Worm (Caenorhabditis elegans) whole organism, L1 larva: Measurements from ENCODE around the gene ceh-90.
A peak's percentile ranks its signal among the peaks of the same experiment; 100 is the strongest.

ENCODE experiments used
- C16A3.4 ChIP-seq: fragments of 150-350 bp; optimal IDR thresholded peaks from 2 replicates; lab custom pipeline; 2014; ENCODE audit warnings: missing biosample characterization, missing genetic modification characterization
- F16B12.6 ChIP-seq: fragments of 150-350 bp; optimal IDR thresholded peaks from 2 replicates; lab custom pipeline; 2014; ENCODE audit warnings: missing biosample characterization, missing genetic modification characterization
- Y116A8C.19 ChIP-seq: sonication (generic microtip); optimal IDR thresholded peaks from 2 replicates; lab custom pipeline; 2016; ENCODE audit warnings: missing compliant biosample characterization, missing genetic modification characterization, borderline replicate concordance
- blmp-1 ChIP-seq: fragments of 150-350 bp; optimal IDR thresholded peaks from 2 replicates; lab custom pipeline; 2014; ENCODE audit warnings: missing biosample characterization, missing genetic modification characterization
- ceh-8 ChIP-seq: fragments of 200-800 bp; sonication (Bioruptor generic); optimal IDR thresholded peaks from 2 replicates; lab custom pipeline; 2018; ENCODE audit warnings: mild to moderate bottlenecking, missing genetic modification characterization, moderate library complexity, missing compliant biosample characterization
- ceh-90 ChIP-seq: sonication (generic microtip); optimal IDR thresholded peaks from 2 replicates; lab custom pipeline; 2016; ENCODE audit warnings: missing genetic modification characterization, missing compliant biosample characterization
- ces-1 ChIP-seq: fragments of 150-350 bp; optimal IDR thresholded peaks from 2 replicates; lab custom pipeline; 2014; ENCODE audit warnings: missing biosample characterization, missing genetic modification reagents, missing genetic modification characterization
- dpl-1 ChIP-seq, 3 experiments: fragments of 150-350 bp in 2 of 3; sonication (generic microtip) in 1 of 3; optimal IDR thresholded peaks; 2 replicates each; lab custom pipeline; 2014 to 2017; ENCODE audit warnings: missing biosample characterization in 3 of 3, missing genetic modification characterization in 3 of 3, missing genetic modification reagents in 3 of 3
- efl-1 ChIP-seq, 4 experiments: fragments of 150-350 bp; optimal IDR thresholded peaks in 3 of 4; peaks in 1 of 4; 1 replicate in 1 of 4; 2 replicates in 3 of 4; lab custom pipeline; 2014; ENCODE audit warnings: missing biosample characterization in 2 of 4, missing genetic modification characterization in 2 of 4, missing genetic modification reagents in 2 of 4
- efl-3 ChIP-seq: fragments of 200-800 bp; sonication (Bioruptor generic); optimal IDR thresholded peaks from 2 replicates; lab custom pipeline; 2018; ENCODE audit warnings: mild to moderate bottlenecking, missing genetic modification characterization, missing compliant biosample characterization
- egl-13 ChIP-seq: sonication (generic microtip); optimal IDR thresholded peaks from 2 replicates; lab custom pipeline; 2016; ENCODE audit warnings: missing genotype, missing genetic modification reagents, missing genetic modification characterization, missing compliant biosample characterization
- elt-2 ChIP-seq: sonication (generic microtip); optimal IDR thresholded peaks from 2 replicates; lab custom pipeline; 2016; ENCODE audit warnings: missing genetic modification characterization, mild to moderate bottlenecking, inconsistent platforms, missing compliant biosample characterization, missing genetic modification reagents
- elt-3 ChIP-seq, 6 experiments: fragments of 150-350 bp in 1 of 6; sonication (generic microtip); optimal IDR thresholded peaks; 2 replicates each; lab custom pipeline; 2017 to 2018; ENCODE audit warnings: missing biosample characterization in 6 of 6, missing genetic modification characterization in 6 of 6, inconsistent platforms in 1 of 6
- ets-5 ChIP-seq: fragments of 200-800 bp; sonication (Bioruptor generic); IDR thresholded peaks from 2 replicates; pipeline ENCODE4 v1.3.6; 2022; ENCODE audit warnings: missing genetic modification characterization, missing compliant biosample characterization
- fkh-10 ChIP-seq: sonication (generic microtip); optimal IDR thresholded peaks from 2 replicates; lab custom pipeline; 2017; ENCODE audit warnings: missing biosample characterization, missing genetic modification reagents, missing genetic modification characterization
- fkh-4 ChIP-seq: sonication (generic microtip); optimal IDR thresholded peaks from 2 replicates; lab custom pipeline; 2016; ENCODE audit warnings: missing compliant biosample characterization, missing genetic modification characterization, borderline replicate concordance
- fos-1 ChIP-seq: fragments of 150-350 bp; optimal IDR thresholded peaks from 2 replicates; lab custom pipeline; 2014; ENCODE audit warnings: missing biosample characterization, missing genetic modification characterization
- grh-1 ChIP-seq: fragments of 200-800 bp; sonication (Bioruptor generic); IDR thresholded peaks from 2 replicates; pipeline ENCODE4 v1.3.6; 2022; ENCODE audit warnings: missing genetic modification reagents, missing genetic modification characterization, missing compliant biosample characterization
- hlh-4 ChIP-seq: sonication (generic microtip); optimal IDR thresholded peaks from 2 replicates; lab custom pipeline; 2016; ENCODE audit warnings: mild to moderate bottlenecking, missing genetic modification characterization, missing compliant biosample characterization
- isw-1 ChIP-seq: fragments of 200-800 bp; sonication (Bioruptor generic); IDR thresholded peaks from 2 replicates; pipeline ENCODE4 v1.3.6; 2022; ENCODE audit warnings: missing genetic modification characterization, missing compliant biosample characterization
- lin-13 ChIP-seq: fragments of 150-350 bp; optimal IDR thresholded peaks from 2 replicates; lab custom pipeline; 2014; ENCODE audit warnings: missing biosample characterization, missing genetic modification reagents, missing genetic modification characterization
- lin-35 ChIP-seq, 2 experiments: fragments of 150-350 bp; optimal IDR thresholded peaks; 2 replicates each; lab custom pipeline; 2014; ENCODE audit warnings: missing biosample characterization in 2 of 2, missing genetic modification characterization in 2 of 2, missing genetic modification reagents in 2 of 2
- lin-39 ChIP-seq: fragments of 150-350 bp; optimal IDR thresholded peaks from 2 replicates; lab custom pipeline; 2014; ENCODE audit warnings: missing biosample characterization, missing genetic modification reagents, missing genetic modification characterization
- mab-9 ChIP-seq: fragments of 200-800 bp; sonication (Bioruptor generic); IDR thresholded peaks from 2 replicates; pipeline ENCODE4 v1.3.6; 2022; ENCODE audit warnings: missing genetic modification reagents, missing genetic modification characterization, missing compliant biosample characterization
- nhr-12 ChIP-seq: sonication (generic microtip); optimal IDR thresholded peaks from 2 replicates; lab custom pipeline; 2017; ENCODE audit warnings: missing biosample characterization, missing genetic modification characterization
- nhr-237 ChIP-seq: fragments of 150-350 bp; optimal IDR thresholded peaks from 2 replicates; lab custom pipeline; 2014; ENCODE audit warnings: missing biosample characterization, missing genetic modification characterization
- nhr-28 ChIP-seq: fragments of 150-350 bp; optimal IDR thresholded peaks from 2 replicates; lab custom pipeline; 2014; ENCODE audit warnings: missing biosample characterization, missing genetic modification characterization
- nhr-47 ChIP-seq: sonication (generic microtip); optimal IDR thresholded peaks from 2 replicates; lab custom pipeline; 2016; ENCODE audit warnings: mild to moderate bottlenecking, missing genetic modification characterization, moderate library complexity, missing compliant biosample characterization
- nhr-71 ChIP-seq: sonication (generic microtip); optimal IDR thresholded peaks from 2 replicates; lab custom pipeline; 2016; ENCODE audit warnings: mild to moderate bottlenecking, missing genetic modification characterization, moderate library complexity, missing compliant biosample characterization
- nhr-77 ChIP-seq: fragments of 150-350 bp; optimal IDR thresholded peaks from 2 replicates; lab custom pipeline; 2014; ENCODE audit warnings: missing biosample characterization, missing genetic modification characterization
- nhr-84 ChIP-seq: sonication (generic microtip); optimal IDR thresholded peaks from 2 replicates; lab custom pipeline; 2017; ENCODE audit warnings: missing biosample characterization, missing genetic modification characterization
- nhr-85 ChIP-seq: sonication (generic microtip); peaks from one replicate; lab custom pipeline; 2016; ENCODE audit warnings: missing genetic modification characterization, inconsistent platforms, missing compliant biosample characterization
- nhr-90 ChIP-seq: sonication (generic microtip); optimal IDR thresholded peaks from 2 replicates; lab custom pipeline; 2016; ENCODE audit warnings: mild to moderate bottlenecking, missing genetic modification characterization, missing compliant biosample characterization; ENCODE audit not compliant: poor library complexity
- pag-3 ChIP-seq: sonication (generic microtip); optimal IDR thresholded peaks from 2 replicates; lab custom pipeline; 2017; ENCODE audit warnings: missing genetic modification characterization, mild to moderate bottlenecking, missing compliant biosample characterization, antibody characterized with exemption, borderline replicate concordance; ENCODE audit not compliant: insufficient read depth
- pax-3 ChIP-seq: fragments of 200-800 bp; sonication (Bioruptor generic); optimal IDR thresholded peaks from 2 replicates; lab custom pipeline; 2018; ENCODE audit warnings: mild to moderate bottlenecking, missing genetic modification characterization, moderate library complexity, missing compliant biosample characterization
- rnt-1 ChIP-seq: sonication (generic microtip); optimal IDR thresholded peaks from 2 replicates; lab custom pipeline; 2016; ENCODE audit warnings: mild to moderate bottlenecking, missing genetic modification characterization, moderate library complexity, missing compliant biosample characterization
- snu-23 ChIP-seq: sonication (generic microtip); optimal IDR thresholded peaks from 2 replicates; lab custom pipeline; 2016; ENCODE audit warnings: missing genetic modification characterization, missing compliant biosample characterization
- sox-4 ChIP-seq: sonication (generic microtip); optimal IDR thresholded peaks from 2 replicates; lab custom pipeline; 2016; ENCODE audit warnings: missing genetic modification characterization, missing compliant biosample characterization
- sptf-1 ChIP-seq: fragments of 150-350 bp; optimal IDR thresholded peaks from 2 replicates; lab custom pipeline; 2014; ENCODE audit warnings: missing biosample characterization, missing genetic modification characterization
- tbx-2 ChIP-seq: sonication (generic microtip); optimal IDR thresholded peaks from 2 replicates; lab custom pipeline; 2016; ENCODE audit warnings: missing genetic modification characterization, missing compliant biosample characterization
- tlp-1 ChIP-seq: fragments of 150-350 bp; optimal IDR thresholded peaks from 2 replicates; lab custom pipeline; 2014; ENCODE audit warnings: missing biosample characterization, missing genetic modification characterization
- unc-130 ChIP-seq: fragments of 150-350 bp; optimal IDR thresholded peaks from 2 replicates; lab custom pipeline; 2017; ENCODE audit warnings: missing biosample characterization, missing genetic modification characterization, inconsistent platforms
- unc-30 ChIP-seq: sonication (generic microtip); optimal IDR thresholded peaks from 2 replicates; lab custom pipeline; 2017; ENCODE audit warnings: missing biosample characterization, missing genetic modification characterization
- unc-62 ChIP-seq: fragments of 150-350 bp; optimal IDR thresholded peaks from 2 replicates; lab custom pipeline; 2014; ENCODE audit warnings: missing biosample characterization, missing genetic modification reagents, missing genetic modification characterization
- unc-98 ChIP-seq: fragments of 200-800 bp; sonication (Bioruptor generic); IDR thresholded peaks from 2 replicates; pipeline ENCODE4 v1.3.6; 2022; ENCODE audit warnings: missing genetic modification characterization, missing compliant biosample characterization
- vab-15 ChIP-seq: sonication (generic microtip); optimal IDR thresholded peaks from 2 replicates; lab custom pipeline; 2017; ENCODE audit warnings: missing genotype, mild to moderate bottlenecking, missing genetic modification characterization, missing compliant biosample characterization
- xbp-1 ChIP-seq: sonication (generic microtip); optimal IDR thresholded peaks from 2 replicates; lab custom pipeline; 2016; ENCODE audit warnings: missing genetic modification characterization, missing compliant biosample characterization
- zag-1 ChIP-seq: fragments of 150-350 bp; optimal IDR thresholded peaks from 2 replicates; lab custom pipeline; 2014; ENCODE audit warnings: missing biosample characterization, missing genetic modification characterization
- ztf-11 ChIP-seq, 2 experiments: sonication (generic microtip); optimal IDR thresholded peaks; 2 replicates each; lab custom pipeline; 2016 to 2017; ENCODE audit warnings: missing genetic modification characterization in 2 of 2, missing biosample characterization in 1 of 2, missing compliant biosample characterization in 1 of 2

ceh-90 gene

ce11 chrX:14118762-14119161 is 38.1 kb downstream of the ceh-90 start:
- TF ChIP-seq ets-5 (GFP tag; lab: Robert Waterston, UW): 0 out of 2 replicates have a peak, but pooled peaks have one; percentile 71
- no peak for TF ChIP-seq isw-1 (GFP tag; lab: Robert Waterston, UW)
- no peak for TF ChIP-seq tlp-1
- TF ChIP-seq efl-1 (optimal IDR thresholded peaks at IDR 0.05; lab: Kevin White, UChicago): no peak
- no peak for TF ChIP-seq efl-1 (GFP tag; optimal IDR thresholded peaks at IDR 0.05 in 1 of 2; lab: Kevin White, UChicago)
- TF ChIP-seq, all 84 proteins: peak for 1

DNA sequence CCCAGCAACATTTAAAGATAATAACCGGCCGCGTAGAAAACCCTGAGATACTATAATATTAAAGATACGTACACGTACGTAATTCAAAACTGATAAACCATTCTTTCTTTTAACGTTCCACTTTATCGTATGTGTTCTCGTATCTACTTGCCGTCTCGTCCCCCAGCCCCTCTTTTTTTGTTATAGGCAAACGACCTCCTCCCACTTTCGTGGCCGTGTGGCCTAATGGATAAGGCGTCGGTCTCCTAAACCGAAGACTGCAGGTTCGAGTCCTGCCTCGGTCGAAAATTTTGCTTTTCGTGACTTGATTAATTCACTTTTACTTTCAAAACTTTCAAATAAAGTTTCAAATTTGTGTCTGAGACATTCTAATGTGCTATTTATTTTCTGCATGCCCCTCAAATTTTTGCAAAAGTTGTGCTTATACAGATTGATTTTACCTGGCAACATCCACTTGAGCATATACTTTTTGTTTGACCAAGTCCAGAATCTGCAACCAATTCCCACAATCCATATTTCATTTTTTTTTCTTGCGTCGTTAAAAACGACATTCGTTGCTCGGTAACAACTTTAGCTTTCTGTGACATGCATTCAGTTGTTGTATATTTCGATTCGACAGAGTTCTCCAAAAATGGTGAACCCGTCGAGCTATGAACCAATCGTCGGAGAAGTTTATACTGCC is 41.2 kb downstream of the ceh-90 start, which contains the start of gene F28H6.7:
TSS of gene F28H6.7 (plus strand) at position 632 of the 682 bp plus-strand sequence.
- TF ChIP-seq nhr-84 (tag; lab: Kevin White, UChicago): no peak
- TF ChIP-seq zag-1 (tag; lab: Kevin White, UChicago): no peak
- no peak for TF ChIP-seq unc-62 (GFP tag; lab: Kevin White, UChicago)
- TF ChIP-seq sptf-1 (tag; lab: Kevin White, UChicago): no peak
- TF ChIP-seq fkh-4 (tag; lab: Kevin White, UChicago): no peak
- peak in 1 of 2 experiments; percentile 70 for TF ChIP-seq lin-35 (GFP tag; optimal IDR thresholded peaks at IDR 0.05; lab: Kevin White, UChicago)
- TF ChIP-seq blmp-1 (tag; lab: Kevin White, UChicago): peak; percentile 44
- TF ChIP-seq nhr-12 (tag; lab: Kevin White, UChicago): no peak
- TF ChIP-seq ztf-11 (tag; optimal IDR thresholded peaks at IDR 0.05; lab: Kevin White, UChicago): peak in 1 of 2 experiments; percentile 8
- peak; percentile 28 for TF ChIP-seq nhr-77
- TF ChIP-seq vab-15 (tag; lab: Kevin White, UChicago): no peak
- TF ChIP-seq lin-39 (tag; lab: Kevin White, UChicago): no peak
- no peak for TF ChIP-seq nhr-28 (tag; lab: Kevin White, UChicago)
- no peak for TF ChIP-seq sox-4
- TF ChIP-seq egl-13 (tag; lab: Kevin White, UChicago): no peak
- no peak for TF ChIP-seq Y116A8C.19 (tag; lab: Kevin White, UChicago)
- TF ChIP-seq elt-3 (tag; optimal IDR thresholded peaks at IDR 0.05; lab: Kevin White, UChicago): peak in 1 of 6 experiments; percentile 24
- no peak for TF ChIP-seq nhr-85 (tag; lab: Kevin White, UChicago)
- TF ChIP-seq fkh-10 (GFP tag; lab: Kevin White, UChicago): peak; percentile 10
- TF ChIP-seq nhr-47 (tag; lab: Kevin White, UChicago): peak; percentile 37
- TF ChIP-seq nhr-237: no peak
- TF ChIP-seq mab-9 (GFP tag; lab: Robert Waterston, UW): no peak
- peak; percentile 64 for TF ChIP-seq snu-23
- peak; percentile 8 for TF ChIP-seq pax-3 (tag; lab: Kevin White, UChicago)
- TF ChIP-seq unc-98 (GFP tag; lab: Robert Waterston, UW): no peak
- TF ChIP-seq unc-30 (tag; lab: Kevin White, UChicago): no peak
- peak; percentile 24 for TF ChIP-seq xbp-1 (tag; lab: Kevin White, UChicago)
- TF ChIP-seq ceh-90: no peak
- TF ChIP-seq efl-1 (optimal IDR thresholded peaks at IDR 0.05; lab: Kevin White, UChicago): no peak
- no peak for TF ChIP-seq efl-1 (GFP tag; optimal IDR thresholded peaks at IDR 0.05 in 1 of 2; lab: Kevin White, UChicago)
- peak; percentile 39 for TF ChIP-seq rnt-1 (tag; lab: Kevin White, UChicago)
- peak; percentile 36 for TF ChIP-seq elt-2 (tag; lab: Kevin White, UChicago)
- TF ChIP-seq grh-1 (GFP tag; lab: Robert Waterston, UW): peak; percentile 13; the same call in 1 of the 2 replicates
- TF ChIP-seq ces-1 (GFP tag; lab: Kevin White, UChicago): no peak
- TF ChIP-seq tbx-2: peak; percentile 29
- peak in 2 of 3 experiments; percentile 4 to 15 for TF ChIP-seq dpl-1 (GFP tag; optimal IDR thresholded peaks at IDR 0.05; lab: Kevin White, UChicago)
- TF ChIP-seq nhr-71 (tag; lab: Kevin White, UChicago): peak; percentile 49
- TF ChIP-seq ceh-8 (GFP tag; lab: Kevin White, UChicago): no peak
- no peak for TF ChIP-seq lin-13
- no peak for TF ChIP-seq hlh-4 (tag; lab: Kevin White, UChicago)
- TF ChIP-seq C16A3.4: peak; percentile 23
- TF ChIP-seq F16B12.6: no peak
- TF ChIP-seq pag-3 (tag; lab: Kevin White, UChicago): no peak
- TF ChIP-seq fos-1 (tag; lab: Kevin White, UChicago): peak; percentile 9
- TF ChIP-seq efl-3 (GFP tag; lab: Kevin White, UChicago): no peak
- no peak for TF ChIP-seq unc-130
- peak; percentile 51 for TF ChIP-seq nhr-90
